Fruit fly (Drosophila melanogaster): ENCODE measurements around the gene vib.
A peak's percentile ranks its signal among the peaks of the same experiment; 100 is the strongest.

dm6 chr3R:19180263-19180893 lies 46.1 kb downstream of the vib start, which contains the start of the genes CG5555 and myd:
- TF ChIP-seq kay (GFP tag; ENCODE audit: borderline replicate concordance) = peak; percentile 53
- TF ChIP-seq Hr96 (GFP tag; optimal IDR thresholded peaks at IDR 0.05) = peak; percentile 20
- no peak for TF ChIP-seq cnc (optimal IDR thresholded peaks at IDR 0.05)
- peak; percentile 82 for TF ChIP-seq tj (GFP tag; optimal IDR thresholded peaks at IDR 0.05)
- no peak for TF ChIP-seq CG12768 (GFP tag; optimal IDR thresholded peaks at IDR 0.05)
- peak; percentile 16 for TF ChIP-seq CG7101 (tag; optimal IDR thresholded peaks at IDR 0.05)
- no peak for TF ChIP-seq toe (GFP tag; optimal IDR thresholded peaks at IDR 0.05)
- no peak for TF ChIP-seq CG14711 (tag; optimal IDR thresholded peaks at IDR 0.05)
- TF ChIP-seq Clk (GFP tag; optimal IDR thresholded peaks at IDR 0.05) = no peak
- TF ChIP-seq pad (GFP tag; optimal IDR thresholded peaks at IDR 0.05) = no peak
- no peak for TF ChIP-seq CG5204 (GFP tag; optimal IDR thresholded peaks at IDR 0.05)
- TF ChIP-seq bab1 (GFP tag; optimal IDR thresholded peaks at IDR 0.05) = peak; percentile 24
- no peak for TF ChIP-seq CG1620 (GFP tag; optimal IDR thresholded peaks at IDR 0.05)
- no peak for TF ChIP-seq cic (GFP tag; optimal IDR thresholded peaks at IDR 0.05)
